Fruit fly (Drosophila melanogaster) whole organism, wandering third instar larva: Measurements from ENCODE around the gene LManI.
A peak's percentile ranks its signal among the peaks of the same experiment; 100 is the strongest.

Source experiments
- HLH106 ChIP-seq: fragments of 200-800 bp; optimal IDR thresholded peaks from 3 replicates; lab custom pipeline; 2019; ENCODE audit warnings: missing biosample characterization, mild to moderate bottlenecking, missing genetic modification characterization, moderate library complexity
- Vsx2 ChIP-seq: fragments of 200-300, 225-300 bp; sonication (Bioruptor generic); optimal IDR thresholded peaks from 2 replicates; lab custom pipeline; 2018; ENCODE audit warnings: missing biosample characterization, missing genetic modification characterization; ENCODE audit not compliant: partially characterized antibody
- br ChIP-seq: fragments of 200-800 bp; sonication (Bioruptor generic); optimal IDR thresholded peaks from 2 replicates; lab custom pipeline; 2016; ENCODE audit warnings: missing biosample characterization, missing genetic modification characterization
- fru ChIP-seq: fragments of 200-800 bp; sonication (Bioruptor generic); optimal IDR thresholded peaks from 3 replicates; lab custom pipeline; 2016; ENCODE audit warnings: missing biosample characterization, mild to moderate bottlenecking, missing genetic modification characterization
- lola ChIP-seq: fragments of >200 bp; optimal IDR thresholded peaks from 2 replicates; lab custom pipeline; 2017; ENCODE audit warnings: missing biosample characterization, missing genetic modification characterization
- pan ChIP-seq: fragments of >200 bp; optimal IDR thresholded peaks from 2 replicates; lab custom pipeline; 2017
- psq ChIP-seq: fragments of 200-800 bp; sonication (Bioruptor generic); optimal IDR thresholded peaks from 3 replicates; lab custom pipeline; 2017; ENCODE audit warnings: missing biosample characterization, mild to moderate bottlenecking, missing genetic modification characterization, moderate library complexity
- rgr ChIP-seq: fragments of 200-800 bp; sonication (Bioruptor generic); optimal IDR thresholded peaks from 3 replicates; lab custom pipeline; 2016; ENCODE audit warnings: missing biosample characterization, mild to moderate bottlenecking, missing genetic modification characterization
- usp ChIP-seq: fragments of >200 bp; optimal IDR thresholded peaks from 2 replicates; lab custom pipeline; 2017; ENCODE audit warnings: missing biosample characterization, missing genetic modification characterization

DNA sequence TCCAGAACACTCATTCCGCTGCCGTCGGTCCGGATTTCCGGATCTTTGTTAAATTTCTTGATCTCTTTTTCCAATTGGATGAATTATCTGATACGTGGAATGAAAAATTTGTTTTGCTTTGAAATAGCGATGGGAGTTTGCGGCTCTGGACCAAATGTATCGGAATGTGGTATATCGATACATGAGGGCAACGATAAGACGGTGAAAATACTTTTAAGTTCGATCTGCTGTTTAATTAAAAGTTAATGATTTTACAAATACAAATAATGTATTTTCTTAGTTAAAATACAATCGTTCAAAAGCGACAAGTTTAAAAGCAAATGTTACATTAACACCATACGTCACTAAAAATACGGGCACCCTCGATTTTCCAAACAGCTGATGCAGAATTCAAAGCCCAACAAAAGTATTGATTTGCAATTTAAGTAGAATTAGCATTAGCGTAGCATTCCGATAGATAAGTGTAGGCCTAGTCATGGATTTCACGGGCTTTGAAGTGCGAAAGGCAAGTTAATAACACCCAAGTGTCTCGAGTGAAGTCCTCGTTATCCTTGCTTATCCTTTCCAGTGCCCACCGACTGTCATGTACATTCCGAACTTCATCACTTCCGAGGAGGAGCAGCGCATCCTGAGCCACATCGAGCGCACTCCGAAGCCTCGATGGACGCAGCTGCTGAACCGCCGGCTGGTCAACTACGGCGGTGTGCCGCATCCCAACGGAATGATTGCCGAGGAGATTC, 31.6 kb upstream of the LManI start, which contains the start of the genes Cog4 and CG6144:
- peak; percentile 1 for TF ChIP-seq psq (GFP tag; lab: Kevin White, UChicago)
- no peak for TF ChIP-seq Vsx2
- TF ChIP-seq pan, result no peak
- TF ChIP-seq usp, result no peak
- no peak for TF ChIP-seq lola
- TF ChIP-seq rgr, result no peak
- TF ChIP-seq fru (GFP tag; lab: Kevin White, UChicago), result no peak
- TF ChIP-seq br, result no peak
- no peak for TF ChIP-seq HLH106 (tag; lab: Kevin White, UChicago)
